Worm (Caenorhabditis elegans): ENCODE measurements around the gene F23A7.4.
"Not testable (repeated sequence)": the region's sequence is repeated elsewhere in the genome, so short reads cannot be mapped to it uniquely, and the experiment has no call there.

The F23A7.4 gene

DNA sequence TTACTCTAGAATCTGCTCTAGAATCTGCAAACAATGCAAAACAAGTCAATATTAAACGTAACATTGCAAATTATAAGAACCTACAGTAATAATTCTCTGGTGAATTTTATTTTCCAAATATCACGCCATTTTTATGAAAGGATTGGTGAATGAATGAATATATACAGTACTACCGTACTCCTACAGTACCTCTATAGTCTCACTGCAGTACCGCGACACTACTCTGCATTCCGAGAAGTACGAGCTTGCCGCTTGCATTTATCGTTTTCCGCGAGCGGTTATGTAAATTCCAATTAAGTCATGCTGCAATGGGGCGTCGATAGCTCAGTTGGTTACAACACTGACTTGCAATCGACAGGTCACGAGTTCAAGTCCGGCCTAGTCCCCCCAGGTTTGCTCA is at the start of gene F23A7.4:
F23A7.4 (plus strand) TSS at position 301 of the 400 bp plus-strand sequence.
- TF ChIP-seq rpc-1 (optimal IDR thresholded peaks at IDR 0.05), result not testable (repeated sequence)
- TF ChIP-seq rpc-1 (tag; optimal IDR thresholded peaks at IDR 0.05), result peak; percentile 47

ce11 chrX:16163402-16163801 is 49.0 kb upstream of the F23A7.4 start, which contains the start of gene F09C8.1:
Gene F09C8.1 (minus strand): TSS chrX:16163524.
- TF ChIP-seq lsy-27 (tag; optimal IDR thresholded peaks at IDR 0.05; ENCODE audit: borderline replicate concordance, insufficient read depth) (no peak), hmg-1.2 (GFP tag; IDR thresholded peaks at IDR 0.05) (no peak), atf-7 (tag; optimal IDR thresholded peaks at IDR 0.05) (peak; percentile 4), nhr-179 (tag; optimal IDR thresholded peaks at IDR 0.05) (no peak), pha-4 (tag; optimal IDR thresholded peaks at IDR 0.05) (peak; percentile 38), nhr-80 (tag; optimal IDR thresholded peaks at IDR 0.05) (peak; percentile 91), snpc-1.3 (tag; optimal IDR thresholded peaks at IDR 0.05; ENCODE audit: insufficient read depth) (no peak), ets-4 (GFP tag; optimal IDR thresholded peaks at IDR 0.05) (peak; percentile 29)

DNA sequence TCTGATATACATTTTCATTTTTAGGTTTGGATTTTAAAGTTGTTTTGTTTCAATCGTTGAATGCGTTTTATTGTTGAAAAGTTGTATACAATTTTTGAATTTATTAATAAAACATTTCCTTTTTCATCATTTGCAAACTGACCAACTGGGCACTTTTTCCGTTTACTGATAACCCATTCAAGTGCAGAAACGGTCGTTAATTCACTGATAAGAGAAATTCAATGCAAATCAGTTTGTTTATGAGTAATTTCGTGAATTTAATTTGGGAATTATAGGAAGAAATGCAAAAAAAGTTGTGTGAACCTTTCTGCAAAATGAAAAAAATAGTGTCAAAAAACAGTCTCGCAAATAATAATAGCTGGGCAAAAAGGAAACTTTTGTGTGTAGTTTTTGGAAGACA is 45.9 kb upstream of the F23A7.4 start:
- TF ChIP-seq nhr-80 (tag; optimal IDR thresholded peaks at IDR 0.05), result peak; percentile 48
- TF ChIP-seq nfya-2 (GFP tag; IDR thresholded peaks at IDR 0.05), result no peak

ce11 chrX:16166994-16167393 is 45.4 kb upstream of the F23A7.4 start:
- TF ChIP-seq ztf-6 (GFP tag; IDR thresholded peaks at IDR 0.05) (no peak), B0261.1 (tag; optimal IDR thresholded peaks at IDR 0.05) (no peak), efl-1 (GFP tag; optimal IDR thresholded peaks at IDR 0.05) (no peak), mel-28 (tag; optimal IDR thresholded peaks at IDR 0.05; ENCODE audit: borderline replicate concordance) (no peak), nfya-2 (GFP tag; IDR thresholded peaks at IDR 0.05) (no peak), F55B11.4 (tag; optimal IDR thresholded peaks at IDR 0.05; ENCODE audit: borderline replicate concordance, insufficient read depth) (no peak), ztf-18 (tag; optimal IDR thresholded peaks at IDR 0.05) (no peak), snpc-4 (GFP tag; optimal IDR thresholded peaks at IDR 0.05) (no peak), snpc-4 (tag; optimal IDR thresholded peaks at IDR 0.05) (peak in 2 of 4 experiments; percentile 80 to 85), rcor-1 (GFP tag; IDR thresholded peaks at IDR 0.05) (no peak), rpc-1 (optimal IDR thresholded peaks at IDR 0.05) (no peak), rpc-1 (tag; optimal IDR thresholded peaks at IDR 0.05) (no peak), pbrm-1 (GFP tag; IDR thresholded peaks at IDR 0.05) (0 out of 2 replicates have a peak, but pooled peaks have one; percentile 21), madf-3 (GFP tag; IDR thresholded peaks at IDR 0.05) (no peak), die-1 (tag; optimal IDR thresholded peaks at IDR 0.05) (no peak), cebp-2 (GFP tag; IDR thresholded peaks at IDR 0.05) (no peak)

- no peak for TF ChIP-seq B0019.2 (GFP tag; conservative IDR thresholded peaks at IDR 0.05)
- no peak for TF ChIP-seq ZK185.1 (tag; optimal IDR thresholded peaks at IDR 0.05; ENCODE audit: poor library complexity, severe bottlenecking)
- no peak for TF ChIP-seq rec-8 (tag; optimal IDR thresholded peaks at IDR 0.05)
- no peak for TF ChIP-seq T26A5.8 (tag; optimal IDR thresholded peaks at IDR 0.05)
- no peak for TF ChIP-seq lin-40 (tag; optimal IDR thresholded peaks at IDR 0.05)
- TF ChIP-seq dpff-1 (tag; optimal IDR thresholded peaks at IDR 0.05), result no peak
- no peak for TF ChIP-seq C17E4.6 (GFP tag; IDR thresholded peaks at IDR 0.05)
Observed at ce11 chrX:16172863-16173262, 39.5 kb upstream of the F23A7.4 start.

DNA sequence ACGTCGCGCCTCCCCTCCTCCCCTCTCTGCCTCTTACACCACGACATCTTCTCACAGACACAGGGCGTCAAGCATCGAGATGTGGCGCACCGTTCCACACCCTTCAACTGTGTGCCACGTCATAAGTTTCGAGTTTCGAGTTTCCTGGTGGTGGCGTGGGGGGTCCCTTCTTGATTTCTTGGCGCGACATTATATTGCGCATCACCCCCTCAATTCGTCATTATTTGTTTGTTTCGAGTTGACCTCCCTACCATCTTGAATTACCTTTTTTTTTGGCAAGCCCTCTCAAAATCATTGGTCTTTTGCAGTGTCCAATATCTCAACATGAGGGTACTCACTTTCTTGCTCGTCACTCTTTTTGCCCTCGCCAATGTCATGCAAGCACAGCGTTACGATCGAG is 28.3 kb upstream of the F23A7.4 start, which contains the start of gene nlp-67:
nlp-67 (plus strand) TSS at position 301 of the 400 bp plus-strand sequence.
- TF ChIP-seq ztf-18 (tag; optimal IDR thresholded peaks at IDR 0.05) (no peak), zfh-2 (GFP tag; conservative IDR thresholded peaks at IDR 0.05) (peak; percentile 24; the same call in 1 of the 2 replicates)

All from whole organism, young adult.